Fruit fly (Drosophila melanogaster) S2 (cell line): ENCODE measurements around the gene NAAT1.

Source experiments
- CG8478 ChIP-seq: fragments of >200 bp; optimal IDR thresholded peaks from 2 replicates; lab custom pipeline; 2018
- CTCF ChIP-seq, 2 experiments: fragments of >200 bp; optimal IDR thresholded peaks; 2 replicates each; lab custom pipeline; 2018

DNA sequence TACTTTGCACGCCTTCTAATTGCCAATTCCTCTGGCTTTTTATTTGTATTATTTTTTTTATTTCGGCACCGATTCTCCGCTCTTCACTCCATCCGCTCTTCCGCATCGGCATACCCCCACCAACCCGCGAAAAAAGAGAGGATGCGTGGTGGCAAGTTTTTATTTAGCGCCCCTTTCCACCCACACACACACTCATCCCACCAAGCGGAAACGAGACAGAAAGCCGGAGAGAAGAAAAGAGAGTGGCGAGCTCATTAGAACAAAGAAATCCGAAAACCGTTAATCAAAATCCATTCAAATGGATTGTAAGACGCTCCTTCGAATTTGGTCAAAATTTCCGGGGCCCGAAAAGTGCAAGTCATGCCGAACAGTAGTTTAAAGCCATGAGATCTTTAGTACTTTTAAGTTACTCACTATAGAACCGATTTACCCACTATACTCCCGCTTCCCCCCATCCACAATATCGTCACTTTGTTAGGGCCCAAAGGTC lies 8.0 kb upstream of the NAAT1 start:
- TF ChIP-seq CG8478 (lab: Kevin White, UChicago) (no peak), CTCF (optimal IDR thresholded peaks at IDR 0.05; lab: Kevin White, UChicago) (no peak)
